Fruit fly (Drosophila melanogaster) whole organism, embryonic: Measurements from ENCODE around the gene TyrRS.

Experiments used
- Abd-B ChIP-seq: fragments of 200-800 bp; sonication (Bioruptor generic); optimal IDR thresholded peaks from 2 replicates; lab custom pipeline; 2018; ENCODE audit warnings: missing biosample characterization, mild to moderate bottlenecking, missing genetic modification characterization, moderate library complexity
- Blimp-1 ChIP-seq: fragments of 200-800 bp; sonication (Bioruptor generic); optimal IDR thresholded peaks from 3 replicates; lab custom pipeline; 2018; ENCODE audit warnings: missing biosample characterization, missing genetic modification characterization, mild to moderate bottlenecking, moderate library complexity, missing genetic modification reagents
- BtbVII ChIP-seq: fragments of 200-800 bp; sonication (Bioruptor generic); optimal IDR thresholded peaks from 3 replicates; lab custom pipeline; 2017; ENCODE audit warnings: missing biosample characterization, mild to moderate bottlenecking, missing genetic modification characterization
- CG10543 ChIP-seq: fragments of 200-800 bp; sonication (Bioruptor generic); optimal IDR thresholded peaks from 3 replicates; lab custom pipeline; 2017; ENCODE audit warnings: missing biosample characterization, mild to moderate bottlenecking, missing genetic modification characterization, moderate library complexity
- CG12659 ChIP-seq: fragments of 200-800 bp; sonication (Bioruptor generic); optimal IDR thresholded peaks from 3 replicates; lab custom pipeline; 2017; ENCODE audit warnings: mild to moderate bottlenecking, missing biosample characterization, missing genetic modification reagents, missing genetic modification characterization
- CG12769 ChIP-seq: fragments of 200-800 bp; sonication (Bioruptor generic); optimal IDR thresholded peaks from 2 replicates; lab custom pipeline; 2019; ENCODE audit warnings: missing biosample characterization, mild to moderate bottlenecking, missing genetic modification characterization, moderate library complexity
- CG14441 ChIP-seq: fragments of 200-800 bp; sonication (Bioruptor generic); IDR thresholded peaks from 2 replicates; pipeline ENCODE4 v1.3.6; 2022; ENCODE audit warnings: missing biosample characterization, missing genetic modification characterization
- CG1529 ChIP-seq: fragments of 200-800 bp; sonication (Bioruptor generic); optimal IDR thresholded peaks from 3 replicates; lab custom pipeline; 2018; ENCODE audit warnings: missing biosample characterization, missing genetic modification characterization
- CG15601 ChIP-seq: fragments of 200-800 bp; sonication (Bioruptor generic); optimal IDR thresholded peaks from 3 replicates; lab custom pipeline; 2019; ENCODE audit warnings: missing biosample characterization, mild to moderate bottlenecking, missing genetic modification characterization, moderate library complexity
- CG1603 ChIP-seq: fragments of 200-800 bp; sonication (Bioruptor generic); optimal IDR thresholded peaks from 2 replicates; lab custom pipeline; 2019; ENCODE audit warnings: missing biosample characterization, mild to moderate bottlenecking, missing genetic modification characterization, moderate library complexity
- CG2116 ChIP-seq: fragments of 200-800 bp; sonication (Bioruptor generic); optimal IDR thresholded peaks from 3 replicates; lab custom pipeline; 2018; ENCODE audit warnings: missing biosample characterization, mild to moderate bottlenecking, missing genetic modification characterization
- CG3065 ChIP-seq: fragments of 200-800 bp; sonication (Bioruptor generic); optimal IDR thresholded peaks from 2 replicates; lab custom pipeline; 2016; ENCODE audit warnings: missing biosample characterization, missing genetic modification characterization
- CG33213 ChIP-seq: fragments of 200-800 bp; sonication (Bioruptor generic); optimal IDR thresholded peaks from 3 replicates; lab custom pipeline; 2016; ENCODE audit warnings: missing biosample characterization, missing genetic modification characterization
- CG43689 ChIP-seq: fragments of 200-800 bp; sonication (Bioruptor generic); IDR thresholded peaks from 2 replicates; pipeline ENCODE4 v1.3.6; 2022; ENCODE audit warnings: missing biosample characterization, missing genetic modification characterization
- CG6791 ChIP-seq: fragments of 200-800 bp; sonication (Bioruptor generic); IDR thresholded peaks from 3 replicates; pipeline ENCODE4 v1.3.6; 2022; ENCODE audit warnings: missing biosample characterization, missing genetic modification characterization; ENCODE audit not compliant: partially characterized antibody
- CG8478 ChIP-seq: fragments of >200 bp; optimal IDR thresholded peaks from 2 replicates; lab custom pipeline; 2018
- CG8924 ChIP-seq: fragments of 200-800 bp; optimal IDR thresholded peaks from 3 replicates; lab custom pipeline; 2019; ENCODE audit warnings: missing biosample characterization, mild to moderate bottlenecking, missing genetic modification characterization, moderate library complexity
- CTCF ChIP-seq: fragments of 200-800 bp; sonication (Bioruptor generic); optimal IDR thresholded peaks from 2 replicates; lab custom pipeline; 2017; ENCODE audit warnings: missing biosample characterization, mild to moderate bottlenecking, missing genetic modification characterization, moderate library complexity
- Dbx ChIP-seq: fragments of 200-800 bp; sonication (Bioruptor generic); IDR thresholded peaks from 3 replicates; pipeline ENCODE4 v1.3.6; 2022; ENCODE audit warnings: missing biosample characterization, missing genetic modification characterization
- Deaf1 ChIP-seq: fragments of 200-800 bp; optimal IDR thresholded peaks from 3 replicates; lab custom pipeline; 2019; ENCODE audit warnings: missing biosample characterization, mild to moderate bottlenecking, missing genetic modification characterization, moderate library complexity
- Dp ChIP-seq: fragments of 200-800 bp; sonication (Bioruptor generic); optimal IDR thresholded peaks from 2 replicates; lab custom pipeline; 2018; ENCODE audit warnings: missing biosample characterization, mild to moderate bottlenecking, missing genetic modification characterization, moderate library complexity
- E2f2 ChIP-seq: fragments of 200-800 bp; sonication (Bioruptor generic); IDR thresholded peaks from 2 replicates; pipeline ENCODE4 v1.3.6; 2022; ENCODE audit warnings: missing biosample characterization, missing genetic modification characterization
- Ets65A ChIP-seq: fragments of 200-800 bp; sonication (Bioruptor generic); peaks from one replicate; lab custom pipeline; 2016; ENCODE audit warnings: missing biosample characterization, missing genetic modification characterization
- HmgD ChIP-seq: fragments of 200-800 bp; sonication (Bioruptor generic); optimal IDR thresholded peaks from 3 replicates; lab custom pipeline; 2016; ENCODE audit warnings: missing biosample characterization, missing genetic modification characterization
- MBD-R2 ChIP-seq: fragments of 200-800 bp; sonication (Bioruptor generic); IDR thresholded peaks from 2 replicates; pipeline ENCODE4 v1.3.6; 2022; ENCODE audit warnings: missing biosample characterization, missing genetic modification characterization
- NC2α ChIP-seq: fragments of 200-800 bp; sonication (Bioruptor generic); optimal IDR thresholded peaks from 2 replicates; lab custom pipeline; 2016; ENCODE audit warnings: missing biosample characterization, missing genetic modification characterization
- Nf-YB ChIP-seq: fragments of 200-800 bp; sonication (Bioruptor generic); optimal IDR thresholded peaks from 3 replicates; lab custom pipeline; 2019; ENCODE audit warnings: missing biosample characterization, mild to moderate bottlenecking, missing genetic modification characterization, moderate library complexity
- Opbp ChIP-seq: fragments of 200-800 bp; sonication (Bioruptor generic); IDR thresholded peaks from 3 replicates; pipeline ENCODE4 v1.3.6; 2022; ENCODE audit warnings: missing biosample characterization, missing genetic modification characterization; ENCODE audit not compliant: partially characterized antibody
- Pdp1 ChIP-seq, 2 experiments: fragments of 200-800 bp; sonication (Bioruptor generic); optimal IDR thresholded peaks; 3 replicates each; lab custom pipeline; 2016; ENCODE audit warnings: missing biosample characterization in 2 of 2, missing genetic modification characterization in 2 of 2, mild to moderate bottlenecking in 1 of 2, moderate library complexity in 1 of 2
- Sin3A ChIP-seq: fragments of >200 bp; optimal IDR thresholded peaks from 2 replicates; lab custom pipeline; 2018
- Sox102F ChIP-seq: fragments of 200-800 bp; sonication (Bioruptor generic); optimal IDR thresholded peaks from 2 replicates; lab custom pipeline; 2018; ENCODE audit warnings: missing biosample characterization, mild to moderate bottlenecking, missing genetic modification characterization, moderate library complexity
- Sry-δ ChIP-seq: fragments of 200-800 bp; sonication (Bioruptor generic); optimal IDR thresholded peaks from 2 replicates; lab custom pipeline; 2016; ENCODE audit warnings: missing biosample characterization, missing genetic modification characterization
- bab2 ChIP-seq: fragments of 200-800 bp; sonication (Bioruptor generic); optimal IDR thresholded peaks from 2 replicates; lab custom pipeline; 2016; ENCODE audit warnings: missing biosample characterization, missing genetic modification characterization
- bbx ChIP-seq: fragments of 200-800 bp; sonication (Bioruptor generic); IDR thresholded peaks from 2 replicates; pipeline ENCODE4 v1.3.6; 2022; ENCODE audit warnings: missing biosample characterization, missing genetic modification characterization; ENCODE audit not compliant: partially characterized antibody
- chinmo ChIP-seq: fragments of 200-800 bp; sonication (Bioruptor generic); IDR thresholded peaks from 4 replicates; pipeline ENCODE4 v1.3.6; 2022; ENCODE audit warnings: missing biosample characterization, missing genetic modification characterization; ENCODE audit not compliant: partially characterized antibody
- croc ChIP-seq: fragments of 200-800 bp; sonication (Bioruptor generic); conservative IDR thresholded peaks from 3 replicates; pipeline ENCODE4 v1.3.6; 2022; ENCODE audit warnings: missing biosample characterization, missing genetic modification characterization
- dmrt11E ChIP-seq: fragments of 200-800 bp; sonication (Bioruptor generic); optimal IDR thresholded peaks from 3 replicates; lab custom pipeline; 2018; ENCODE audit warnings: missing biosample characterization, mild to moderate bottlenecking, missing genetic modification characterization, moderate library complexity
- en ChIP-seq: fragments of 200-800 bp; sonication (Bioruptor generic); optimal IDR thresholded peaks from 2 replicates; lab custom pipeline; 2016; ENCODE audit warnings: missing biosample characterization, missing genetic modification characterization
- eve ChIP-seq, 2 experiments: fragments of >200 bp; optimal IDR thresholded peaks; 2 replicates each; lab custom pipeline; 2017; ENCODE audit warnings: missing biosample characterization in 2 of 2, missing genetic modification characterization in 2 of 2
- exex ChIP-seq: fragments of 200-800 bp; sonication (Bioruptor generic); optimal IDR thresholded peaks from 4 replicates; lab custom pipeline; 2018; ENCODE audit warnings: missing biosample characterization, mild to moderate bottlenecking, missing genetic modification characterization, moderate library complexity
- ftz-f1 ChIP-seq: fragments of 200-800 bp; sonication (Bioruptor generic); optimal IDR thresholded peaks from 2 replicates; lab custom pipeline; 2016; ENCODE audit warnings: missing biosample characterization, missing genetic modification characterization
- grn ChIP-seq: fragments of 200-800 bp; sonication (Bioruptor generic); optimal IDR thresholded peaks from 3 replicates; lab custom pipeline; 2017; ENCODE audit warnings: missing biosample characterization, missing genetic modification characterization
- lmd ChIP-seq: fragments of 200-800 bp; sonication (Bioruptor generic); IDR thresholded peaks from 2 replicates; pipeline ENCODE4 v1.3.6; 2022; ENCODE audit warnings: missing biosample characterization, missing genetic modification characterization
- org-1 ChIP-seq: fragments of 200-800 bp; sonication (Bioruptor generic); optimal IDR thresholded peaks from 2 replicates; lab custom pipeline; 2017; ENCODE audit warnings: missing biosample characterization, missing genetic modification characterization
- pzg ChIP-seq: fragments of 200-800 bp; sonication (Bioruptor generic); optimal IDR thresholded peaks from 3 replicates; lab custom pipeline; 2018; ENCODE audit warnings: missing biosample characterization, mild to moderate bottlenecking, missing genetic modification characterization, moderate library complexity
- row ChIP-seq: fragments of 200-800 bp; sonication (Bioruptor generic); IDR thresholded peaks from 3 replicates; pipeline ENCODE4 v1.3.6; 2022; ENCODE audit warnings: missing biosample characterization, missing genetic modification characterization
- sd ChIP-seq: fragments of 200-800 bp; sonication (Bioruptor generic); optimal IDR thresholded peaks from 3 replicates; lab custom pipeline; 2018; ENCODE audit warnings: missing biosample characterization, mild to moderate bottlenecking, missing genetic modification characterization, moderate library complexity
- sens ChIP-seq: fragments of 200-800 bp; sonication (Bioruptor generic); peaks from one replicate; lab custom pipeline; 2016; ENCODE audit warnings: missing biosample characterization, missing genetic modification characterization
- ssp ChIP-seq: fragments of 200-800 bp; sonication (Bioruptor generic); IDR thresholded peaks from 2 replicates; pipeline ENCODE4 v1.3.6; 2022; ENCODE audit warnings: missing biosample characterization, missing genetic modification characterization
- trh ChIP-seq: fragments of 200-800 bp; sonication (Bioruptor generic); optimal IDR thresholded peaks from 2 replicates; lab custom pipeline; 2016; ENCODE audit warnings: missing biosample characterization, missing genetic modification characterization

Gene TyrRS

dm6 chr3L:16383056-16383455 lies 36.0 kb downstream of the TyrRS start:
- no peak for TF ChIP-seq Ets65A (GFP tag; lab: Kevin White, UChicago)
- TF ChIP-seq exex = peak; percentile 79
- TF ChIP-seq bab2 (GFP tag; lab: Kevin White, UChicago) = no peak
- no peak for TF ChIP-seq CG1529 (GFP tag; lab: Kevin White, UChicago)
- no peak for TF ChIP-seq en (GFP tag; lab: Kevin White, UChicago)
- no peak for TF ChIP-seq trh (GFP tag; lab: Kevin White, UChicago)
- no peak for TF ChIP-seq CG43689 (GFP tag; lab: Robert Waterston, UW)
- TF ChIP-seq dmrt11E (tag; lab: Kevin White, UChicago) = no peak
- peak; percentile 20 for TF ChIP-seq grn (GFP tag; lab: Kevin White, UChicago)
- no peak for TF ChIP-seq org-1
- TF ChIP-seq CG12769 (tag; lab: Kevin White, UChicago) = no peak
- TF ChIP-seq Nf-YB (GFP tag; lab: Kevin White, UChicago) = no peak
- TF ChIP-seq Pdp1 (GFP tag; optimal IDR thresholded peaks at IDR 0.05; lab: Kevin White, UChicago) = peak in 1 of 2 experiments; percentile 87
- no peak for TF ChIP-seq NC2α (GFP tag; lab: Kevin White, UChicago)
- TF ChIP-seq chinmo (GFP tag; lab: Robert Waterston, UW) = 0 out of 4 replicates have a peak, but pooled peaks have one; percentile 30
- TF ChIP-seq CG14441 (GFP tag; lab: Robert Waterston, UW) = no peak

- peak; percentile 60 for TF ChIP-seq sens (GFP tag; lab: Kevin White, UChicago)
- peak; percentile 67 for TF ChIP-seq ssp (GFP tag; lab: Robert Waterston, UW)
- TF ChIP-seq CG8478 (lab: Kevin White, UChicago) = peak; percentile 91
- TF ChIP-seq CG2116 (GFP tag; lab: Kevin White, UChicago) = peak; percentile 15
- peak; percentile 31 for TF ChIP-seq Sin3A
- TF ChIP-seq CTCF (GFP tag; lab: Kevin White, UChicago) = peak; percentile 68
- TF ChIP-seq E2f2 (GFP tag; lab: Robert Waterston, UW) = peak; percentile 35
- TF ChIP-seq Deaf1 (tag; lab: Kevin White, UChicago) = peak; percentile 67
- TF ChIP-seq Dp (GFP tag; lab: Kevin White, UChicago) = peak; percentile 48
- no peak for TF ChIP-seq croc (GFP tag; lab: Robert Waterston, UW)
- TF ChIP-seq CG15601 = no peak
- peak; percentile 40 for TF ChIP-seq Sry-δ
- TF ChIP-seq Abd-B = peak; percentile 11
- TF ChIP-seq CG10543 (GFP tag; lab: Kevin White, UChicago) = peak; percentile 28
- no peak for TF ChIP-seq BtbVII (GFP tag; lab: Kevin White, UChicago)
- no peak for TF ChIP-seq CG6791 (GFP tag; lab: Robert Waterston, UW)
- TF ChIP-seq ftz-f1 = peak; percentile 42
- TF ChIP-seq MBD-R2 = peak; percentile 36; the same call in 1 of the 2 replicates
- peak; percentile 35; the same call in 1 of the 3 replicates for TF ChIP-seq Opbp (GFP tag; lab: Robert Waterston, UW)
- peak; percentile 100 for TF ChIP-seq grn (GFP tag; lab: Kevin White, UChicago)
- no peak for TF ChIP-seq Blimp-1 (GFP tag; lab: Kevin White, UChicago)
- peak; percentile 60 for TF ChIP-seq HmgD (GFP tag; lab: Kevin White, UChicago)
- peak; percentile 23 for TF ChIP-seq CG12659 (GFP tag; lab: Kevin White, UChicago)
- no peak for TF ChIP-seq row (GFP tag; lab: Robert Waterston, UW)
- peak; percentile 37 for TF ChIP-seq CG1603 (tag; lab: Kevin White, UChicago)
- TF ChIP-seq lmd (GFP tag; lab: Robert Waterston, UW) = no peak
- TF ChIP-seq Dbx (GFP tag; lab: Robert Waterston, UW) = 0 out of 3 replicates have a peak, but pooled peaks have one; percentile 3
- no peak for TF ChIP-seq Sox102F (GFP tag; lab: Kevin White, UChicago)
- peak; percentile 38; the same call in 1 of the 2 replicates for TF ChIP-seq bbx
- no peak for TF ChIP-seq eve (GFP tag; optimal IDR thresholded peaks at IDR 0.05; lab: Kevin White, UChicago)
- peak; percentile 73 for TF ChIP-seq sd (tag; lab: Kevin White, UChicago)
- TF ChIP-seq CG33213 (GFP tag; lab: Kevin White, UChicago) = peak; percentile 10
- TF ChIP-seq pzg (GFP tag; lab: Kevin White, UChicago) = peak; percentile 67
- no peak for TF ChIP-seq CG8924 (tag; lab: Kevin White, UChicago)
- peak; percentile 1 for TF ChIP-seq CG3065 (GFP tag; lab: Kevin White, UChicago)
These were observed 37.8 kb downstream of the TyrRS start, which contains the start of gene Agpat4 for dm6 chr3L:16381184-16381797. Gene Agpat4, minus strand, starts transcription at chr3L:16381570.
